Fruit fly (Drosophila melanogaster): ENCODE measurements around the gene CG5808.

dm6 chr3R:24850420-24850819 is 33.6 kb upstream of the CG5808 start, which contains the start of gene CG7006:
- TF ChIP-seq CG33017 (tag; optimal IDR thresholded peaks at IDR 0.05) (peak; percentile 60), CG5204 (GFP tag; optimal IDR thresholded peaks at IDR 0.05) (peak; percentile 77)
